Worm (Caenorhabditis elegans) whole organism, young adult: ENCODE results near the gene oma-1.

Experiments used
- B0261.1 ChIP-seq: sonication (generic microtip); optimal IDR thresholded peaks from 2 replicates; lab custom pipeline; 2016; ENCODE audit warnings: mild to moderate bottlenecking, missing genetic modification characterization, moderate library complexity, missing compliant biosample characterization
- D2030.7 ChIP-seq: fragments of 200-800 bp; sonication (Bioruptor generic); IDR thresholded peaks from 2 replicates; pipeline ENCODE4 v1.3.6; 2022; ENCODE audit warnings: missing genetic modification reagents, missing genetic modification characterization, missing compliant biosample characterization
- F23B12.7 ChIP-seq: sonication (generic microtip); optimal IDR thresholded peaks from 2 replicates; lab custom pipeline; 2017; ENCODE audit warnings: missing genetic modification characterization, mild to moderate bottlenecking, missing compliant biosample characterization, antibody characterized with exemption, moderate library complexity; ENCODE audit not compliant: insufficient read depth
- F33H1.4 ChIP-seq: fragments of 200-800 bp; sonication (Bioruptor generic); IDR thresholded peaks from 2 replicates; pipeline ENCODE4 v1.3.6; 2022; ENCODE audit warnings: missing genetic modification reagents, missing genetic modification characterization, missing compliant biosample characterization
- F39B2.1 ChIP-seq: fragments of 200-800 bp; sonication (Bioruptor generic); IDR thresholded peaks from 2 replicates; pipeline ENCODE4 v1.3.6; 2022; ENCODE audit warnings: missing genetic modification reagents, missing genetic modification characterization, missing compliant biosample characterization
- F49E8.2 ChIP-seq: sonication (generic microtip); optimal IDR thresholded peaks from 3 replicates; lab custom pipeline; 2017; ENCODE audit warnings: missing genetic modification characterization, mild to moderate bottlenecking, missing compliant biosample characterization, antibody characterized with exemption, moderate library complexity; ENCODE audit not compliant: insufficient read depth
- F52B5.7 ChIP-seq: sonication (generic microtip); optimal IDR thresholded peaks from 2 replicates; lab custom pipeline; 2016; ENCODE audit warnings: mild to moderate bottlenecking, missing genetic modification characterization, missing compliant biosample characterization
- T26A5.8 ChIP-seq: sonication (generic microtip); optimal IDR thresholded peaks from 2 replicates; lab custom pipeline; 2016; ENCODE audit warnings: missing genetic modification characterization, missing compliant biosample characterization
- attf-3 ChIP-seq: fragments of 200-800 bp; sonication (Bioruptor generic); conservative IDR thresholded peaks from 2 replicates; pipeline ENCODE4 v1.3.6; 2022; ENCODE audit warnings: missing genetic modification reagents, missing genetic modification characterization, missing compliant biosample characterization
- bed-1 ChIP-seq: fragments of 200-800 bp; sonication (Bioruptor generic); IDR thresholded peaks from 2 replicates; pipeline ENCODE4 v1.3.6; 2022; ENCODE audit warnings: missing genetic modification reagents, missing genetic modification characterization, missing compliant biosample characterization
- cebp-1 ChIP-seq, 2 experiments: fragments of 200-800 bp in 1 of 2; sonication (Bioruptor generic) in 1 of 2; sonication (generic microtip) in 1 of 2; IDR thresholded peaks in 1 of 2; optimal IDR thresholded peaks in 1 of 2; 2 replicates each; pipeline versions ENCODE4 v1.3.6 to Lab custom; 2017 to 2022; ENCODE audit warnings: missing compliant biosample characterization in 2 of 2, missing genetic modification characterization in 2 of 2, mild to moderate bottlenecking in 1 of 2, missing genetic modification reagents in 1 of 2, moderate library complexity in 1 of 2
- ceh-58 ChIP-seq: fragments of 200-800 bp; sonication (Bioruptor generic); IDR thresholded peaks from 2 replicates; pipeline ENCODE4 v1.3.6; 2022; ENCODE audit warnings: missing genetic modification characterization, missing compliant biosample characterization
- ceh-91 ChIP-seq: fragments of 200-800 bp; sonication (Bioruptor generic); IDR thresholded peaks from 2 replicates; pipeline ENCODE4 v1.3.6; 2022; ENCODE audit warnings: missing genetic modification reagents, missing genetic modification characterization, missing compliant biosample characterization
- chd-7 ChIP-seq: sonication (generic microtip); optimal IDR thresholded peaks from 2 replicates; lab custom pipeline; 2016; ENCODE audit warnings: mild to moderate bottlenecking, missing genetic modification characterization, moderate library complexity, missing compliant biosample characterization
- dox-1 ChIP-seq: fragments of 200-800 bp; sonication (Bioruptor generic); IDR thresholded peaks from 2 replicates; pipeline ENCODE4 v1.3.6; 2022; ENCODE audit warnings: missing genetic modification reagents, missing genetic modification characterization, missing compliant biosample characterization
- efl-1 ChIP-seq: fragments of 150-350 bp; optimal IDR thresholded peaks from 2 replicates; lab custom pipeline; 2014; ENCODE audit warnings: missing biosample characterization, missing genetic modification reagents, missing genetic modification characterization
- egl-18 ChIP-seq: fragments of 200-800 bp; sonication (Bioruptor generic); IDR thresholded peaks from 2 replicates; pipeline ENCODE4 v1.3.6; 2022; ENCODE audit warnings: missing genetic modification reagents, missing genetic modification characterization, missing compliant biosample characterization
- egrh-3 ChIP-seq: fragments of 200-800 bp; sonication (Bioruptor generic); IDR thresholded peaks from 2 replicates; pipeline ENCODE4 v1.3.6; 2022; ENCODE audit warnings: missing genetic modification reagents, missing genetic modification characterization, missing compliant biosample characterization
- ets-4 ChIP-seq: fragments of 200-800 bp; sonication (Bioruptor generic); optimal IDR thresholded peaks from 2 replicates; lab custom pipeline; 2018; ENCODE audit warnings: mild to moderate bottlenecking, missing genetic modification characterization, missing compliant biosample characterization
- let-526 ChIP-seq: fragments of 200-800 bp; sonication (Bioruptor generic); IDR thresholded peaks from 2 replicates; pipeline ENCODE4 v1.3.6; 2022; ENCODE audit warnings: missing genetic modification reagents, missing genetic modification characterization, missing compliant biosample characterization
- lin-26 ChIP-seq: fragments of 200-800 bp; sonication (Bioruptor generic); IDR thresholded peaks from 2 replicates; pipeline ENCODE4 v1.3.6; 2022; ENCODE audit warnings: missing genetic modification reagents, missing genetic modification characterization, missing compliant biosample characterization
- lin-35 ChIP-seq, 3 experiments: fragments of 150-350 bp in 2 of 3; sonication (generic microtip) in 1 of 3; optimal IDR thresholded peaks; 2 replicates each; lab custom pipeline; 2014 to 2018; ENCODE audit warnings: missing biosample characterization in 3 of 3, missing genetic modification characterization in 3 of 3, missing genetic modification reagents in 3 of 3
- lin-54 ChIP-seq: fragments of 200-800 bp; sonication (Bioruptor generic); optimal IDR thresholded peaks from 2 replicates; lab custom pipeline; 2018; ENCODE audit warnings: mild to moderate bottlenecking, missing genetic modification characterization, missing compliant biosample characterization
- lir-1 ChIP-seq: fragments of 200-800 bp; sonication (Bioruptor generic); conservative IDR thresholded peaks from 2 replicates; pipeline ENCODE4 v1.3.6; 2022; ENCODE audit warnings: missing genetic modification reagents, missing genetic modification characterization, missing compliant biosample characterization
- lsl-1 ChIP-seq: fragments of 200-800 bp; sonication (Bioruptor generic); optimal IDR thresholded peaks from 2 replicates; lab custom pipeline; 2018; ENCODE audit warnings: mild to moderate bottlenecking, missing genetic modification characterization, moderate library complexity, missing compliant biosample characterization
- madf-6 ChIP-seq: fragments of 200-800 bp; sonication (Bioruptor generic); IDR thresholded peaks from 2 replicates; pipeline ENCODE4 v1.3.6; 2022; ENCODE audit warnings: missing genetic modification reagents, missing genetic modification characterization, missing compliant biosample characterization
- madf-8 ChIP-seq: fragments of 200-800 bp; sonication (Bioruptor generic); conservative IDR thresholded peaks from 2 replicates; pipeline ENCODE4 v1.3.6; 2022; ENCODE audit warnings: missing genetic modification reagents, missing genetic modification characterization, missing compliant biosample characterization
- mel-28 ChIP-seq: sonication (generic microtip); optimal IDR thresholded peaks from 2 replicates; lab custom pipeline; 2016; ENCODE audit warnings: borderline replicate concordance, mild to moderate bottlenecking, missing genetic modification characterization, missing compliant biosample characterization
- nfya-2 ChIP-seq: fragments of 200-800 bp; sonication (Bioruptor generic); IDR thresholded peaks from 2 replicates; pipeline ENCODE4 v1.3.6; 2022; ENCODE audit warnings: missing genetic modification reagents, missing genetic modification characterization, missing compliant biosample characterization
- pbrm-1 ChIP-seq: fragments of 200-800 bp; sonication (Bioruptor generic); IDR thresholded peaks from 2 replicates; pipeline ENCODE4 v1.3.6; 2022; ENCODE audit warnings: missing genetic modification reagents, missing genetic modification characterization, missing compliant biosample characterization
- pha-4 ChIP-seq: fragments of 150-350 bp; sonication (generic microtip); optimal IDR thresholded peaks from 2 replicates; lab custom pipeline; 2014; ENCODE audit warnings: missing biosample characterization, missing genetic modification reagents, missing genetic modification characterization
- rcor-1 ChIP-seq: fragments of 200-800 bp; sonication (Bioruptor generic); IDR thresholded peaks from 2 replicates; pipeline ENCODE4 v1.3.6; 2022; ENCODE audit warnings: missing genetic modification reagents, missing genetic modification characterization, missing compliant biosample characterization
- snpc-3.4 ChIP-seq: sonication (generic microtip); optimal IDR thresholded peaks from 2 replicates; lab custom pipeline; 2017; ENCODE audit warnings: missing genetic modification characterization, mild to moderate bottlenecking, missing compliant biosample characterization, antibody characterized with exemption, moderate library complexity, missing genotype, missing genetic modification reagents
- snpc-4 ChIP-seq, 5 experiments: fragments of 150-350 bp in 1 of 5; sonication (generic microtip) in 4 of 5; optimal IDR thresholded peaks; 2 replicates each; lab custom pipeline; 2014 to 2018; ENCODE audit warnings: missing genetic modification characterization in 5 of 5, missing biosample characterization in 3 of 5, antibody characterized with exemption in 2 of 5, mild to moderate bottlenecking in 2 of 5, missing compliant biosample characterization in 2 of 5, missing genotype in 2 of 5, moderate library complexity in 2 of 5, missing genetic modification reagents in 1 of 5
- tbp1 ChIP-seq: fragments of 200-800 bp; sonication (Bioruptor generic); optimal IDR thresholded peaks from 2 replicates; lab custom pipeline; 2018; ENCODE audit warnings: mild to moderate bottlenecking, missing genetic modification characterization, missing compliant biosample characterization
- xnd-1 ChIP-seq: sonication (generic microtip); optimal IDR thresholded peaks from 2 replicates; lab custom pipeline; 2016; ENCODE audit warnings: missing genotype, missing genetic modification reagents, missing genetic modification characterization, missing compliant biosample characterization
- ztf-18 ChIP-seq: sonication (generic microtip); optimal IDR thresholded peaks from 2 replicates; lab custom pipeline; 2016; ENCODE audit warnings: missing genotype, mild to moderate bottlenecking, missing genetic modification characterization, missing compliant biosample characterization
- ztf-28 ChIP-seq: fragments of 200-800 bp; sonication (Bioruptor generic); IDR thresholded peaks from 2 replicates; pipeline ENCODE4 v1.3.6; 2022; ENCODE audit warnings: missing genetic modification reagents, missing genetic modification characterization, missing compliant biosample characterization
- ztf-3 ChIP-seq: fragments of 200-800 bp; sonication (Bioruptor generic); optimal IDR thresholded peaks from 2 replicates; lab custom pipeline; 2018; ENCODE audit warnings: mild to moderate bottlenecking, missing genetic modification characterization, missing compliant biosample characterization

The oma-1 gene

DNA sequence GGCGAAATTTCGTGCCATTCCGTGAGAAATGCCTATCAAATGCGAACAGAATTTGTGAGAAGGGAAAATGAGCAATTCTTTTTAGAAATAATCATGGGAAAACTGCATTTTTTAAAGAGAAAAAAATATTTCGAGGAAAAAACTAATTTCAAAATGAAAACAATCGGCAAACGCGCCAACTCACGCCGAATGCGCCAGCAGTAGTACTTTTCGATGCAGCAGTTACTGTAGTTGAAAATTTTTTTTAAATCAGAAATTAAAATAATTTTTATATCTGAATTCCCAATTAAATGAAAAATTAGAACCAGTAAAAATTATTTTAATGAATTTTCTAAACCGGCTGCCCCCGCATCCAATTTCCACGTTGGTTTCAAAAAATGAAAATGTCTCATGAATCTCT is 34.6 kb downstream of the oma-1 start:
- TF ChIP-seq nfya-2 (GFP tag; lab: Robert Waterston, UW) = no peak
- peak; percentile 45; the same call in 1 of the 2 replicates for TF ChIP-seq D2030.7 (GFP tag; lab: Robert Waterston, UW)
- TF ChIP-seq xnd-1 (tag; lab: Kevin White, UChicago) = peak; percentile 50
- no peak for TF ChIP-seq snpc-4 (GFP tag; optimal IDR thresholded peaks at IDR 0.05; lab: Kevin White, UChicago)
- peak in 1 of 4 experiments; percentile 41 for TF ChIP-seq snpc-4 (tag; optimal IDR thresholded peaks at IDR 0.05; lab: Kevin White, UChicago)
- TF ChIP-seq lsl-1 (GFP tag; lab: Kevin White, UChicago) = peak; percentile 87
- TF ChIP-seq B0261.1 (tag; lab: Kevin White, UChicago) = no peak
- no peak for TF ChIP-seq ets-4
- 0 out of 2 replicates have a peak, but pooled peaks have one; percentile 7 for TF ChIP-seq pbrm-1
- 0 out of 2 replicates have a peak, but pooled peaks have one; percentile 31 for TF ChIP-seq F33H1.4 (GFP tag; lab: Robert Waterston, UW)
- peak; percentile 37 for TF ChIP-seq lin-54 (GFP tag; lab: Kevin White, UChicago)
- peak; percentile 63 for TF ChIP-seq madf-6 (GFP tag; lab: Robert Waterston, UW)
- TF ChIP-seq tbp1 (GFP tag; lab: Kevin White, UChicago) = peak; percentile 4
- peak; percentile 48 for TF ChIP-seq madf-8 (GFP tag; lab: Robert Waterston, UW)
- no peak for TF ChIP-seq rcor-1
- peak; percentile 94 for TF ChIP-seq ztf-18
- no peak for TF ChIP-seq snpc-3.4 (tag; lab: Kevin White, UChicago)
- TF ChIP-seq efl-1 (GFP tag; lab: Kevin White, UChicago) = peak; percentile 29
- TF ChIP-seq F49E8.2 (tag; lab: Kevin White, UChicago) = peak; percentile 36
- no peak for TF ChIP-seq pha-4
- TF ChIP-seq dox-1 (GFP tag; lab: Robert Waterston, UW) = 0 out of 2 replicates have a peak, but pooled peaks have one; percentile 48
- no peak for TF ChIP-seq ceh-58 (GFP tag; lab: Robert Waterston, UW)
- peak; percentile 9 for TF ChIP-seq F23B12.7
- TF ChIP-seq, all 124 proteins: peak for 15

DNA sequence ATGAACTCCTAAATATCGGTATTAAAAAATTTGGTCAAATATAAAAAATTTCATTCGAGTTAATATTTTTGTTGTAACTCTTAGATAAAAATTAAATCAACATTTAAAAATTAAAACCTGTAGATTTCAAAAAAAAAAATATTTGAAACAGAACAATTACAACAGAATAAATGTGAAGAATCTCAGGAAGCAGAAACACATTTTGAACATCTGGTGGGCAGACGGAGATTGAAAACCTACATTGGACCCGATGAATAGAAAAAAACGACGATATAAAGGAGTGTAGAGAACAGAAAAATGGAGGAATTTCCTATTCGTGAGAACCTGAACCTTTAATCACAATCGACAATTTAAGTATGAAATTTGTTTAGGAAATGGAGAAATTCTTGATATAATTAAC is 35.4 kb downstream of the oma-1 start:
- TF ChIP-seq let-526 (GFP tag; lab: Robert Waterston, UW) = no peak
- TF ChIP-seq F52B5.7 (tag; lab: Kevin White, UChicago) = no peak
- no peak for TF ChIP-seq nfya-2 (GFP tag; lab: Robert Waterston, UW)
- TF ChIP-seq ceh-58 (GFP tag; lab: Robert Waterston, UW) = no peak
- no peak for TF ChIP-seq ztf-28 (GFP tag; lab: Robert Waterston, UW)
- TF ChIP-seq egrh-3 (GFP tag; lab: Robert Waterston, UW) = no peak
- TF ChIP-seq, all 124 proteins: peak for 0

DNA sequence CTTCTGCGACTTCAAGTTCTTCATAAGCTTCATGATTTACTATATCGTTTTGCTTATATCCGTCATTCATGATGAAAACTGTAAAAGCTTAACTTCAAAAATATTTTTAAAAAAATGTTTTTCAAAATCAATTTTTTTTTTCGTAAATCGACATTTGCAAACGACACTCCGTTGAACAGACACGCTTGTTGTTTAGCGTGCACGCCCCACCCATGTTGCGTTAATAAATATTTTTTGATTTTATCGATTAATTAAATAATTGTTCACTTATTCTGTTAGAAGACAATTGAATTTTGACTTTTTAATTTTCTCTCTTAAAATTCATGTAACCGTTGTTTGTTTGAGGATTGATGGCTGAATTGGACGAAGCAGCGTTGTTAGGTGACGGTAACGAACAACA is 37.2 kb downstream of the oma-1 start, which contains the start of the genes D1046.2 and cfim-2:
D1046.2 (minus strand) TSS at position 78 of the 400 bp plus-strand sequence.
cfim-2 (plus strand) TSS at position 335 of the 400 bp plus-strand sequence.
- no peak for TF ChIP-seq cebp-1 (GFP tag; IDR thresholded peaks at IDR 0.05; lab: Robert Waterston, UW)
- no peak for TF ChIP-seq cebp-1 (tag; optimal IDR thresholded peaks at IDR 0.05; lab: Kevin White, UChicago)
- no peak for TF ChIP-seq F39B2.1 (GFP tag; lab: Robert Waterston, UW)
- no peak for TF ChIP-seq lin-26 (GFP tag; lab: Robert Waterston, UW)
- peak; percentile 96 for TF ChIP-seq attf-3 (GFP tag; lab: Robert Waterston, UW)
- no peak for TF ChIP-seq ztf-3 (GFP tag; lab: Kevin White, UChicago)
- TF ChIP-seq ztf-28 (GFP tag; lab: Robert Waterston, UW) = no peak
- no peak for TF ChIP-seq chd-7 (tag; lab: Kevin White, UChicago)
- TF ChIP-seq pbrm-1 = no peak
- peak; percentile 4 for TF ChIP-seq F23B12.7
- TF ChIP-seq lin-35 (GFP tag; optimal IDR thresholded peaks at IDR 0.05; lab: Kevin White, UChicago) = no peak
- no peak for TF ChIP-seq egl-18 (GFP tag; lab: Robert Waterston, UW)
- TF ChIP-seq mel-28 = no peak
- no peak for TF ChIP-seq let-526 (GFP tag; lab: Robert Waterston, UW)
- TF ChIP-seq ceh-91 (GFP tag; lab: Robert Waterston, UW) = no peak
- no peak for TF ChIP-seq bed-1 (GFP tag; lab: Robert Waterston, UW)
- no peak for TF ChIP-seq lir-1 (GFP tag; lab: Robert Waterston, UW)
- TF ChIP-seq D2030.7 (GFP tag; lab: Robert Waterston, UW) = no peak
- no peak for TF ChIP-seq T26A5.8 (tag; lab: Kevin White, UChicago)
